Worm (Caenorhabditis elegans) whole organism, young adult: ENCODE data around the gene sma-6.
A peak's percentile ranks its signal among the peaks of the same experiment; 100 is the strongest.

Source experiments
- B0019.2 ChIP-seq: fragments of 200-800 bp; sonication (Bioruptor generic); conservative IDR thresholded peaks from 2 replicates; pipeline ENCODE4 v1.3.6; 2022; ENCODE audit warnings: missing genetic modification reagents, missing genetic modification characterization, missing compliant biosample characterization
- B0336.3 ChIP-seq: fragments of 200-800 bp; sonication (Bioruptor generic); IDR thresholded peaks from 2 replicates; pipeline ENCODE4 v1.3.6; 2022; ENCODE audit warnings: missing genetic modification characterization, missing compliant biosample characterization
- D2030.7 ChIP-seq: fragments of 200-800 bp; sonication (Bioruptor generic); IDR thresholded peaks from 2 replicates; pipeline ENCODE4 v1.3.6; 2022; ENCODE audit warnings: missing genetic modification reagents, missing genetic modification characterization, missing compliant biosample characterization
- F33H1.4 ChIP-seq: fragments of 200-800 bp; sonication (Bioruptor generic); IDR thresholded peaks from 2 replicates; pipeline ENCODE4 v1.3.6; 2022; ENCODE audit warnings: missing genetic modification reagents, missing genetic modification characterization, missing compliant biosample characterization
- F39B2.1 ChIP-seq: fragments of 200-800 bp; sonication (Bioruptor generic); IDR thresholded peaks from 2 replicates; pipeline ENCODE4 v1.3.6; 2022; ENCODE audit warnings: missing genetic modification reagents, missing genetic modification characterization, missing compliant biosample characterization
- F49E8.2 ChIP-seq: sonication (generic microtip); optimal IDR thresholded peaks from 3 replicates; lab custom pipeline; 2017; ENCODE audit warnings: missing genetic modification characterization, mild to moderate bottlenecking, missing compliant biosample characterization, antibody characterized with exemption, moderate library complexity; ENCODE audit not compliant: insufficient read depth
- K11D2.4 ChIP-seq: fragments of 200-800 bp; sonication (Bioruptor generic); IDR thresholded peaks from 2 replicates; pipeline ENCODE4 v1.3.6; 2022; ENCODE audit warnings: missing genetic modification reagents, missing genetic modification characterization, missing compliant biosample characterization
- attf-6 ChIP-seq: fragments of 200-800 bp; sonication (Bioruptor generic); IDR thresholded peaks from 2 replicates; pipeline ENCODE4 v1.3.6; 2022; ENCODE audit warnings: missing genetic modification reagents, missing genetic modification characterization, missing compliant biosample characterization
- bed-2 ChIP-seq: fragments of 200-800 bp; sonication (Bioruptor generic); IDR thresholded peaks from 2 replicates; pipeline ENCODE4 v1.3.6; 2022; ENCODE audit warnings: missing genetic modification reagents, missing genetic modification characterization, missing compliant biosample characterization
- cebp-2 ChIP-seq: fragments of 200-800 bp; sonication (Bioruptor generic); IDR thresholded peaks from 2 replicates; pipeline ENCODE4 v1.3.6; 2022; ENCODE audit warnings: missing genetic modification characterization, missing compliant biosample characterization
- ceh-100 ChIP-seq: fragments of 200-800 bp; sonication (Bioruptor generic); IDR thresholded peaks from 2 replicates; pipeline ENCODE4 v1.3.6; 2022; ENCODE audit warnings: missing genetic modification reagents, missing genetic modification characterization, missing compliant biosample characterization
- ceh-91 ChIP-seq: fragments of 200-800 bp; sonication (Bioruptor generic); IDR thresholded peaks from 2 replicates; pipeline ENCODE4 v1.3.6; 2022; ENCODE audit warnings: missing genetic modification reagents, missing genetic modification characterization, missing compliant biosample characterization
- dox-1 ChIP-seq: fragments of 200-800 bp; sonication (Bioruptor generic); IDR thresholded peaks from 2 replicates; pipeline ENCODE4 v1.3.6; 2022; ENCODE audit warnings: missing genetic modification reagents, missing genetic modification characterization, missing compliant biosample characterization
- dpff-1 ChIP-seq: sonication (generic microtip); optimal IDR thresholded peaks from 2 replicates; lab custom pipeline; 2017; ENCODE audit warnings: mild to moderate bottlenecking, missing genetic modification characterization, missing compliant biosample characterization
- dpl-1 ChIP-seq: fragments of 150-350 bp; optimal IDR thresholded peaks from 2 replicates; lab custom pipeline; 2014; ENCODE audit warnings: missing biosample characterization, missing genetic modification reagents, missing genetic modification characterization
- egl-18 ChIP-seq: fragments of 200-800 bp; sonication (Bioruptor generic); IDR thresholded peaks from 2 replicates; pipeline ENCODE4 v1.3.6; 2022; ENCODE audit warnings: missing genetic modification reagents, missing genetic modification characterization, missing compliant biosample characterization
- egrh-3 ChIP-seq: fragments of 200-800 bp; sonication (Bioruptor generic); IDR thresholded peaks from 2 replicates; pipeline ENCODE4 v1.3.6; 2022; ENCODE audit warnings: missing genetic modification reagents, missing genetic modification characterization, missing compliant biosample characterization
- gei-17 ChIP-seq: fragments of 200-800 bp; sonication (Bioruptor generic); optimal IDR thresholded peaks from 2 replicates; lab custom pipeline; 2018; ENCODE audit warnings: mild to moderate bottlenecking, missing genetic modification characterization, missing compliant biosample characterization
- him-1 ChIP-seq: sonication (generic microtip); optimal IDR thresholded peaks from 2 replicates; lab custom pipeline; 2016; ENCODE audit warnings: missing genotype, missing genetic modification reagents, missing genetic modification characterization, missing compliant biosample characterization
- hlh-12 ChIP-seq: sonication (generic microtip); optimal IDR thresholded peaks from 2 replicates; lab custom pipeline; 2016; ENCODE audit warnings: missing genetic modification characterization, missing compliant biosample characterization
- hrde-1 ChIP-seq: sonication (generic microtip); optimal IDR thresholded peaks from 2 replicates; lab custom pipeline; 2016; ENCODE audit warnings: missing genetic modification characterization, mild to moderate bottlenecking, missing compliant biosample characterization, moderate library complexity, missing genotype, missing genetic modification reagents, borderline replicate concordance
- lag-1 ChIP-seq: fragments of 200-800 bp; sonication (Bioruptor generic); IDR thresholded peaks from 2 replicates; pipeline ENCODE4 v1.3.6; 2022; ENCODE audit warnings: missing genetic modification reagents, missing genetic modification characterization, missing compliant biosample characterization
- let-607 ChIP-seq, 2 experiments: fragments of 200-800 bp in 1 of 2; sonication (Bioruptor generic) in 1 of 2; sonication (generic microtip) in 1 of 2; optimal IDR thresholded peaks; 2 replicates each; lab custom pipeline; 2016 to 2018; ENCODE audit warnings: mild to moderate bottlenecking in 2 of 2, missing compliant biosample characterization in 2 of 2, missing genetic modification characterization in 2 of 2, moderate library complexity in 2 of 2, missing genotype in 1 of 2
- lin-54 ChIP-seq: fragments of 200-800 bp; sonication (Bioruptor generic); optimal IDR thresholded peaks from 2 replicates; lab custom pipeline; 2018; ENCODE audit warnings: mild to moderate bottlenecking, missing genetic modification characterization, missing compliant biosample characterization
- lsl-1 ChIP-seq: fragments of 200-800 bp; sonication (Bioruptor generic); optimal IDR thresholded peaks from 2 replicates; lab custom pipeline; 2018; ENCODE audit warnings: mild to moderate bottlenecking, missing genetic modification characterization, moderate library complexity, missing compliant biosample characterization
- madf-6 ChIP-seq: fragments of 200-800 bp; sonication (Bioruptor generic); IDR thresholded peaks from 2 replicates; pipeline ENCODE4 v1.3.6; 2022; ENCODE audit warnings: missing genetic modification reagents, missing genetic modification characterization, missing compliant biosample characterization
- madf-8 ChIP-seq: fragments of 200-800 bp; sonication (Bioruptor generic); conservative IDR thresholded peaks from 2 replicates; pipeline ENCODE4 v1.3.6; 2022; ENCODE audit warnings: missing genetic modification reagents, missing genetic modification characterization, missing compliant biosample characterization
- mcd-1 ChIP-seq: fragments of 200-800 bp; sonication (Bioruptor generic); IDR thresholded peaks from 2 replicates; pipeline ENCODE4 v1.3.6; 2022; ENCODE audit warnings: missing genetic modification reagents, missing genetic modification characterization, missing compliant biosample characterization
- mel-28 ChIP-seq: sonication (generic microtip); optimal IDR thresholded peaks from 2 replicates; lab custom pipeline; 2016; ENCODE audit warnings: borderline replicate concordance, mild to moderate bottlenecking, missing genetic modification characterization, missing compliant biosample characterization
- mxl-1 ChIP-seq: sonication (generic microtip); optimal IDR thresholded peaks from 2 replicates; lab custom pipeline; 2016; ENCODE audit warnings: missing genetic modification characterization, missing compliant biosample characterization
- nhr-80 ChIP-seq: sonication (generic microtip); optimal IDR thresholded peaks from 2 replicates; lab custom pipeline; 2016; ENCODE audit warnings: missing genetic modification characterization, missing compliant biosample characterization
- nhr-90 ChIP-seq: sonication (generic microtip); optimal IDR thresholded peaks from 2 replicates; lab custom pipeline; 2016; ENCODE audit warnings: missing genotype, mild to moderate bottlenecking, missing genetic modification characterization, missing compliant biosample characterization
- snpc-1.1 ChIP-seq: sonication (generic microtip); optimal IDR thresholded peaks from 2 replicates; lab custom pipeline; 2017; ENCODE audit warnings: missing genetic modification characterization, mild to moderate bottlenecking, missing compliant biosample characterization, antibody characterized with exemption, moderate library complexity, missing genotype, missing genetic modification reagents; ENCODE audit not compliant: insufficient read depth
- somi-1 ChIP-seq: fragments of 200-800 bp; sonication (Bioruptor generic); optimal IDR thresholded peaks from 2 replicates; lab custom pipeline; 2018; ENCODE audit warnings: mild to moderate bottlenecking, missing genetic modification characterization, missing compliant biosample characterization
- tbp1 ChIP-seq: fragments of 200-800 bp; sonication (Bioruptor generic); optimal IDR thresholded peaks from 2 replicates; lab custom pipeline; 2018; ENCODE audit warnings: mild to moderate bottlenecking, missing genetic modification characterization, missing compliant biosample characterization
- tbx-9 ChIP-seq: sonication (generic microtip); optimal IDR thresholded peaks from 2 replicates; lab custom pipeline; 2016; ENCODE audit warnings: borderline replicate concordance, missing genetic modification characterization, inconsistent platforms, missing compliant biosample characterization
- tlf-1 ChIP-seq: fragments of 200-800 bp; sonication (Bioruptor generic); optimal IDR thresholded peaks from 2 replicates; lab custom pipeline; 2018; ENCODE audit warnings: mild to moderate bottlenecking, missing genetic modification characterization, missing compliant biosample characterization
- unc-130 ChIP-seq: sonication (generic microtip); optimal IDR thresholded peaks from 2 replicates; lab custom pipeline; 2016; ENCODE audit warnings: missing genetic modification reagents, missing genetic modification characterization, missing compliant biosample characterization
- xnd-1 ChIP-seq: sonication (generic microtip); optimal IDR thresholded peaks from 2 replicates; lab custom pipeline; 2016; ENCODE audit warnings: missing genotype, missing genetic modification reagents, missing genetic modification characterization, missing compliant biosample characterization
- zim-3 ChIP-seq: sonication (generic microtip); optimal IDR thresholded peaks from 2 replicates; lab custom pipeline; 2017; ENCODE audit warnings: mild to moderate bottlenecking, missing genetic modification characterization, moderate library complexity, missing compliant biosample characterization
- ztf-18 ChIP-seq: sonication (generic microtip); optimal IDR thresholded peaks from 2 replicates; lab custom pipeline; 2016; ENCODE audit warnings: missing genotype, mild to moderate bottlenecking, missing genetic modification characterization, missing compliant biosample characterization
- ztf-22 ChIP-seq: fragments of 200-800 bp; sonication (Bioruptor generic); optimal IDR thresholded peaks from 2 replicates; lab custom pipeline; 2018; ENCODE audit warnings: mild to moderate bottlenecking, missing genetic modification characterization, moderate library complexity, missing compliant biosample characterization
- ztf-28 ChIP-seq: fragments of 200-800 bp; sonication (Bioruptor generic); IDR thresholded peaks from 2 replicates; pipeline ENCODE4 v1.3.6; 2022; ENCODE audit warnings: missing genetic modification reagents, missing genetic modification characterization, missing compliant biosample characterization

The sma-6 gene

ce11 chrII:6365237-6365815 lies 41.0 kb downstream of the sma-6 start, which contains the start of the genes ani-2 and clec-88 (continued):
- peak; percentile 68 for TF ChIP-seq F49E8.2
- no peak for TF ChIP-seq lag-1
- peak; percentile 73 for TF ChIP-seq unc-130 (GFP tag; lab: Kevin White, UChicago)
- peak; percentile 95 for TF ChIP-seq madf-6
- peak; percentile 76 for TF ChIP-seq dpl-1 (GFP tag; lab: Kevin White, UChicago)

DNA sequence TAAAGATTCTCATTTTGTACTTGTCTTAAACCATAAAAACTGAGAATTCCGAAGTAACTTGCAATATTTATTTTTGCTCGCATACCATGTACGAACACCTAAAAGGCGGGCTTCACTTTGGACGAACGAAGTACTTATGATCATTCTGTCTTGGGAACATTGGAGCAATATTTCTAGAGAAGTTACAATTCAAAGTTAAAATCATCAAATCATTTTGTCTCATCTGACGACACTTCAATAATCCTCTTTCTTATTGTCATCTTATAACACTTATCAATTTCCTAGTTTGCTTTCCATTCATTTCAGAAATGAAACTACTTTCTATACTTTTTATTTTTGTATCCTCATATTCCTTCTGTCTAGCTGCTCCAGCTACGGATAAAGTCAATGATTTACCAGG lies 42.4 kb downstream of the sma-6 start, which contains the start of gene ctsa-4.1:
ctsa-4.1 (plus strand) TSS at position 301 of the 400 bp plus-strand sequence.
- TF ChIP-seq madf-8 (GFP tag; lab: Robert Waterston, UW) (no peak), dpff-1 (tag; lab: Kevin White, UChicago) (no peak), B0336.3 (GFP tag; lab: Robert Waterston, UW) (peak; percentile 39; the same call in 1 of the 2 replicates), dpl-1 (GFP tag; lab: Kevin White, UChicago) (no peak), madf-6 (peak; percentile 49), cebp-2 (GFP tag; lab: Robert Waterston, UW) (no peak), him-1 (tag; lab: Kevin White, UChicago) (no peak), lin-54 (GFP tag; lab: Kevin White, UChicago) (peak; percentile 24), ztf-22 (GFP tag; lab: Kevin White, UChicago) (no peak), gei-17 (GFP tag; lab: Kevin White, UChicago) (no peak), D2030.7 (GFP tag; lab: Robert Waterston, UW) (peak; percentile 7; the same call in 1 of the 2 replicates), ceh-91 (GFP tag; lab: Robert Waterston, UW) (no peak)

- TF ChIP-seq ztf-28 (GFP tag; lab: Robert Waterston, UW) (0 out of 2 replicates have a peak, but pooled peaks have one; percentile 6), K11D2.4 (GFP tag; lab: Robert Waterston, UW) (peak; percentile 54), mxl-1 (tag; lab: Kevin White, UChicago) (no peak), F39B2.1 (GFP tag; lab: Robert Waterston, UW) (no peak), somi-1 (peak; percentile 67), D2030.7 (GFP tag; lab: Robert Waterston, UW) (peak; percentile 85), ztf-18 (peak; percentile 75), mcd-1 (peak; percentile 95), dox-1 (peak; percentile 94), bed-2 (no peak), hlh-12 (tag; lab: Kevin White, UChicago) (no peak), mel-28 (no peak), egrh-3 (GFP tag; lab: Robert Waterston, UW) (peak; percentile 41; the same call in 1 of the 2 replicates), gei-17 (GFP tag; lab: Kevin White, UChicago) (peak; percentile 3), ztf-22 (GFP tag; lab: Kevin White, UChicago) (no peak), ceh-100 (GFP tag; lab: Robert Waterston, UW) (peak; percentile 66), tbx-9 (tag; lab: Kevin White, UChicago) (no peak), zim-3 (tag; lab: Kevin White, UChicago) (no peak), nhr-80 (peak; percentile 79), nhr-90 (tag; lab: Kevin White, UChicago) (no peak), snpc-1.1 (tag; lab: Kevin White, UChicago) (peak; percentile 26), tlf-1 (GFP tag; lab: Kevin White, UChicago) (peak; percentile 58), lsl-1 (GFP tag; lab: Kevin White, UChicago) (peak; percentile 75), B0019.2 (GFP tag; lab: Robert Waterston, UW) (peak; percentile 40; the same call in 1 of the 2 replicates), F33H1.4 (GFP tag; lab: Robert Waterston, UW) (peak; percentile 73), hrde-1 (no peak), xnd-1 (tag; lab: Kevin White, UChicago) (peak; percentile 18), F49E8.2 (peak; percentile 89), egl-18 (no peak), attf-6 (GFP tag; lab: Robert Waterston, UW) (0 out of 2 replicates have a peak, but pooled peaks have one; percentile 25), let-607 (tag; optimal IDR thresholded peaks at IDR 0.05; lab: Kevin White, UChicago) (no peak), madf-6 (peak; percentile 81), tbp1 (peak; percentile 68)
Measured at ce11 chrII:6370110-6370509, 45.8 kb downstream of the sma-6 start.
